Fruit fly (Drosophila melanogaster) S2 (cell line): ENCODE measurements around the gene CG12096.

ENCODE experiments used
- CG8478 ChIP-seq: fragments of >200 bp; optimal IDR thresholded peaks from 2 replicates; lab custom pipeline; 2018
- CTCF ChIP-seq, 2 experiments: fragments of >200 bp; optimal IDR thresholded peaks; 2 replicates each; lab custom pipeline; 2018

dm6 chrX:13143100-13143499 lies 16.3 kb upstream of the CG12096 start:
- TF ChIP-seq CG8478 (lab: Kevin White, UChicago) (no peak), CTCF (optimal IDR thresholded peaks at IDR 0.05; lab: Kevin White, UChicago) (no peak)
